Worm (Caenorhabditis elegans): ENCODE results near the gene npr-32.

- no peak for TF ChIP-seq tag-97 (GFP tag; IDR thresholded peaks at IDR 0.05)
- TF ChIP-seq Y105C5A.15 (GFP tag; IDR thresholded peaks at IDR 0.05), result no peak
- no peak for TF ChIP-seq saeg-2 (GFP tag; IDR thresholded peaks at IDR 0.05)
- TF ChIP-seq ZK546.5 (tag; optimal IDR thresholded peaks at IDR 0.05), result no peak
- TF ChIP-seq ztf-11 (tag; optimal IDR thresholded peaks at IDR 0.05), result no peak
- TF ChIP-seq lin-13 (GFP tag; optimal IDR thresholded peaks at IDR 0.05), result no peak
- TF ChIP-seq nhr-77 (tag; optimal IDR thresholded peaks at IDR 0.05), result no peak
- no peak for TF ChIP-seq unc-62 (GFP tag; optimal IDR thresholded peaks at IDR 0.05 in 1 of 2)
- TF ChIP-seq unc-62 (tag; optimal IDR thresholded peaks at IDR 0.05), result no peak
These were observed 54.7 kb downstream of the npr-32 start, which contains the start of gene C52D10.3 for ce11 chrIV:17176177-17176576.

All from whole organism, L4 larva.